Worm (Caenorhabditis elegans) whole organism, L1 larva: ENCODE measurements around the gene cest-9.2.

Source experiments
- C04F5.9 ChIP-seq: sonication (generic microtip); optimal IDR thresholded peaks from 2 replicates; lab custom pipeline; 2016; ENCODE audit warnings: missing genetic modification characterization, missing compliant biosample characterization
- C16A3.4 ChIP-seq: fragments of 150-350 bp; optimal IDR thresholded peaks from 2 replicates; lab custom pipeline; 2014; ENCODE audit warnings: missing biosample characterization, missing genetic modification characterization
- C34B4.2 ChIP-seq: sonication (generic microtip); optimal IDR thresholded peaks from 2 replicates; lab custom pipeline; 2017; ENCODE audit warnings: mild to moderate bottlenecking, missing genetic modification characterization, missing compliant biosample characterization
- ama-1 ChIP-seq: fragments of 150-350 bp; optimal IDR thresholded peaks from 2 replicates; lab custom pipeline; 2014
- ces-1 ChIP-seq: fragments of 150-350 bp; optimal IDR thresholded peaks from 2 replicates; lab custom pipeline; 2014; ENCODE audit warnings: missing biosample characterization, missing genetic modification reagents, missing genetic modification characterization
- dsc-1 ChIP-seq: sonication (generic microtip); optimal IDR thresholded peaks from 2 replicates; lab custom pipeline; 2016; ENCODE audit warnings: mild to moderate bottlenecking, missing genetic modification characterization, missing compliant biosample characterization
- egl-13 ChIP-seq: sonication (generic microtip); optimal IDR thresholded peaks from 2 replicates; lab custom pipeline; 2016; ENCODE audit warnings: missing genotype, missing genetic modification reagents, missing genetic modification characterization, missing compliant biosample characterization
- egl-27 ChIP-seq, 2 experiments: fragments of 150-350 bp in 1 of 2; sonication (generic microtip); optimal IDR thresholded peaks; 3 replicates each; lab custom pipeline; 2017 to 2018; ENCODE audit warnings: missing biosample characterization in 2 of 2, missing genetic modification characterization in 2 of 2, missing genetic modification reagents in 2 of 2
- fkh-10 ChIP-seq: sonication (generic microtip); optimal IDR thresholded peaks from 2 replicates; lab custom pipeline; 2017; ENCODE audit warnings: missing biosample characterization, missing genetic modification reagents, missing genetic modification characterization
- fkh-8 ChIP-seq: sonication (generic microtip); optimal IDR thresholded peaks from 2 replicates; lab custom pipeline; 2016; ENCODE audit warnings: mild to moderate bottlenecking, missing genetic modification characterization, missing compliant biosample characterization
- hlh-17 ChIP-seq: fragments of 200-800 bp; sonication (Bioruptor generic); optimal IDR thresholded peaks from 2 replicates; lab custom pipeline; 2018; ENCODE audit warnings: missing genetic modification characterization, mild to moderate bottlenecking, missing compliant biosample characterization, moderate library complexity, borderline replicate concordance
- hpl-2 ChIP-seq: fragments of 150-350 bp; optimal IDR thresholded peaks from 2 replicates; lab custom pipeline; 2014; ENCODE audit warnings: missing biosample characterization, missing genetic modification reagents, missing genetic modification characterization
- irx-1 ChIP-seq: sonication (generic microtip); optimal IDR thresholded peaks from 2 replicates; lab custom pipeline; 2016; ENCODE audit warnings: missing genetic modification characterization, missing compliant biosample characterization
- isw-1 ChIP-seq: fragments of 200-800 bp; sonication (Bioruptor generic); IDR thresholded peaks from 2 replicates; pipeline ENCODE4 v1.3.6; 2022; ENCODE audit warnings: missing genetic modification characterization, missing compliant biosample characterization
- lin-13 ChIP-seq: fragments of 150-350 bp; optimal IDR thresholded peaks from 2 replicates; lab custom pipeline; 2014; ENCODE audit warnings: missing biosample characterization, missing genetic modification reagents, missing genetic modification characterization
- lin-14 ChIP-seq: fragments of 200-800 bp; sonication (Bioruptor generic); optimal IDR thresholded peaks from 2 replicates; lab custom pipeline; 2018; ENCODE audit warnings: mild to moderate bottlenecking, missing genetic modification characterization, moderate library complexity, missing compliant biosample characterization
- lin-15B ChIP-seq: fragments of 150-350 bp; sonication (generic microtip); optimal IDR thresholded peaks from 3 replicates; lab custom pipeline; 2014; ENCODE audit warnings: missing biosample characterization, missing genetic modification characterization
- lin-35 ChIP-seq, 2 experiments: fragments of 150-350 bp; optimal IDR thresholded peaks; 2 replicates each; lab custom pipeline; 2014; ENCODE audit warnings: missing biosample characterization in 2 of 2, missing genetic modification characterization in 2 of 2, missing genetic modification reagents in 2 of 2
- lin-39 ChIP-seq: fragments of 150-350 bp; optimal IDR thresholded peaks from 2 replicates; lab custom pipeline; 2014; ENCODE audit warnings: missing biosample characterization, missing genetic modification reagents, missing genetic modification characterization
- lir-3 ChIP-seq: sonication (generic microtip); optimal IDR thresholded peaks from 2 replicates; lab custom pipeline; 2016; ENCODE audit warnings: mild to moderate bottlenecking, missing genetic modification characterization, moderate library complexity, missing compliant biosample characterization; ENCODE audit not compliant: poor library complexity
- lsy-2 ChIP-seq, 2 experiments: fragments of 150-350 bp; optimal IDR thresholded peaks; 2 replicates each; lab custom pipeline; 2014; ENCODE audit warnings: missing biosample characterization in 2 of 2, missing genetic modification characterization in 2 of 2
- mdl-1 ChIP-seq, 2 experiments: fragments of 150-350 bp; optimal IDR thresholded peaks; 2 replicates each; lab custom pipeline; 2014 to 2017; ENCODE audit warnings: missing biosample characterization in 2 of 2, missing genetic modification characterization in 2 of 2, inconsistent platforms in 1 of 2
- mef-2 ChIP-seq: fragments of 150-350 bp; optimal IDR thresholded peaks from 2 replicates; lab custom pipeline; 2014; ENCODE audit warnings: missing biosample characterization, missing genetic modification characterization
- nhr-11 ChIP-seq: fragments of 150-350 bp; optimal IDR thresholded peaks from 2 replicates; lab custom pipeline; 2014; ENCODE audit warnings: missing biosample characterization, missing genetic modification characterization
- nhr-12 ChIP-seq: sonication (generic microtip); optimal IDR thresholded peaks from 2 replicates; lab custom pipeline; 2017; ENCODE audit warnings: missing biosample characterization, missing genetic modification characterization
- nhr-47 ChIP-seq: sonication (generic microtip); optimal IDR thresholded peaks from 2 replicates; lab custom pipeline; 2016; ENCODE audit warnings: mild to moderate bottlenecking, missing genetic modification characterization, moderate library complexity, missing compliant biosample characterization
- nhr-71 ChIP-seq: sonication (generic microtip); optimal IDR thresholded peaks from 2 replicates; lab custom pipeline; 2016; ENCODE audit warnings: mild to moderate bottlenecking, missing genetic modification characterization, moderate library complexity, missing compliant biosample characterization
- nhr-90 ChIP-seq: sonication (generic microtip); optimal IDR thresholded peaks from 2 replicates; lab custom pipeline; 2016; ENCODE audit warnings: mild to moderate bottlenecking, missing genetic modification characterization, missing compliant biosample characterization; ENCODE audit not compliant: poor library complexity
- pqm-1 ChIP-seq: sonication (generic microtip); optimal IDR thresholded peaks from 3 replicates; lab custom pipeline; 2017; ENCODE audit warnings: missing biosample characterization, missing genetic modification characterization
- sox-4 ChIP-seq: sonication (generic microtip); optimal IDR thresholded peaks from 2 replicates; lab custom pipeline; 2016; ENCODE audit warnings: missing genetic modification characterization, missing compliant biosample characterization
- sup-37 ChIP-seq: fragments of 200-800 bp; sonication (Bioruptor generic); optimal IDR thresholded peaks from 2 replicates; lab custom pipeline; 2018; ENCODE audit warnings: mild to moderate bottlenecking, missing genetic modification characterization, missing compliant biosample characterization
- tlp-1 ChIP-seq: fragments of 150-350 bp; optimal IDR thresholded peaks from 2 replicates; lab custom pipeline; 2014; ENCODE audit warnings: missing biosample characterization, missing genetic modification characterization
- unc-130 ChIP-seq: fragments of 150-350 bp; optimal IDR thresholded peaks from 2 replicates; lab custom pipeline; 2017; ENCODE audit warnings: missing biosample characterization, missing genetic modification characterization, inconsistent platforms
- unc-62 ChIP-seq: fragments of 150-350 bp; optimal IDR thresholded peaks from 2 replicates; lab custom pipeline; 2014; ENCODE audit warnings: missing biosample characterization, missing genetic modification reagents, missing genetic modification characterization
- vab-15 ChIP-seq: sonication (generic microtip); optimal IDR thresholded peaks from 2 replicates; lab custom pipeline; 2017; ENCODE audit warnings: missing genotype, mild to moderate bottlenecking, missing genetic modification characterization, missing compliant biosample characterization
- xbp-1 ChIP-seq: sonication (generic microtip); optimal IDR thresholded peaks from 2 replicates; lab custom pipeline; 2016; ENCODE audit warnings: missing genetic modification characterization, missing compliant biosample characterization
- zag-1 ChIP-seq: fragments of 150-350 bp; optimal IDR thresholded peaks from 2 replicates; lab custom pipeline; 2014; ENCODE audit warnings: missing biosample characterization, missing genetic modification characterization
- ztf-11 ChIP-seq, 2 experiments: sonication (generic microtip); optimal IDR thresholded peaks; 2 replicates each; lab custom pipeline; 2016 to 2017; ENCODE audit warnings: missing genetic modification characterization in 2 of 2, missing biosample characterization in 1 of 2, missing compliant biosample characterization in 1 of 2

cest-9.2 gene

DNA sequence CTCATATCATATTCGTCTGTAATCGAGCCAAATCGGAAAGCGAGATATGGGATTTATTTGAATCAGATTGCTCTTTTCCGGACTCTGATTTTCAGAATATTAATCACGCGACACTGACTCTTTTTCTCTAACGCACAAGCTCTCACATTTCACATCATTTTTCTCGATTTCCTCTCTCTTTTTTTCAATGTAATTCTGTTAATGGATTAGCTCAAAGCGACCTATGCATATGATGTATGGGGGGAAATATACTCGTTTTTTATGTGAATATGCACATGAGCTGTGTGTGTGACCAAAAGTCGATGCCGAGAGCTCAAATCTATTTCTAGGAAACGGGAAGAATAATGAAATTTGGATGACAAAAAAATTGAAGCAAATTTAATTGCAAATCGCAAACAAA lies 21.3 kb upstream of the cest-9.2 start (continued):
- TF ChIP-seq xbp-1 (peak; percentile 0), sox-4 (tag; lab: Kevin White, UChicago) (peak; percentile 82), hpl-2 (GFP tag; lab: Kevin White, UChicago) (no peak), lir-3 (tag; lab: Kevin White, UChicago) (no peak), C34B4.2 (tag; lab: Kevin White, UChicago) (no peak), dsc-1 (tag; lab: Kevin White, UChicago) (peak; percentile 97), lin-14 (GFP tag; lab: Kevin White, UChicago) (peak; percentile 85), lin-39 (tag; lab: Kevin White, UChicago) (no peak), ces-1 (GFP tag; lab: Kevin White, UChicago) (no peak), lsy-2 (tag; optimal IDR thresholded peaks at IDR 0.05; lab: Kevin White, UChicago) (peak; percentile 36 to 55), fkh-8 (peak; percentile 97), nhr-71 (peak; percentile 86), lin-35 (GFP tag; optimal IDR thresholded peaks at IDR 0.05; lab: Kevin White, UChicago) (no peak), ztf-11 (tag; optimal IDR thresholded peaks at IDR 0.05; lab: Kevin White, UChicago) (peak in 1 of 2 experiments; percentile 34), nhr-11 (peak; percentile 84), unc-62 (GFP tag; lab: Kevin White, UChicago) (no peak), irx-1 (tag; lab: Kevin White, UChicago) (no peak), nhr-90 (tag; lab: Kevin White, UChicago) (no peak)

DNA sequence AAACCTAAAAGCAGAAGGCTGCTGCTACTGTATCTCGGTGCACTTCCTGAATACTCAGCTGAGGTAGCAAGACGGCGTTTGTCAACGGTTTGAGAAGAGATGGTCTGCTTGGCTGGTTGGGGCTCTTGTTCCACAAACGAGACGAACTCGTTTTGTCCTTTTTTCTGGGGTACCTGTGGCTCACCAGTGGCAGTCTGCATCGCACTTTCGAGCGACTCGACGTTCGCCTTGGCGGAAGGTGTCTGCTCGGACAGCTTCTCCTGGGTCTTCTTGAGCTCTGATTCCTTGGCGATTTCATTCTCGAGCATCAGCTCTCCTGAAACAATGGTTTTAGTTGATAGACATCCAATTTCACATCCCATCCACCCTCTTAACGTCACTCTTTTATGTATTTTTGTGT lies 20.5 kb upstream of the cest-9.2 start:
- no peak for TF ChIP-seq tlp-1
- TF ChIP-seq pqm-1 (tag; lab: Kevin White, UChicago), result no peak
- no peak for TF ChIP-seq ama-1
- no peak for TF ChIP-seq mef-2 (tag; lab: Kevin White, UChicago)
- TF ChIP-seq unc-130 (tag; lab: Kevin White, UChicago), result no peak
- TF ChIP-seq C16A3.4 (tag; lab: Kevin White, UChicago), result no peak
- no peak for TF ChIP-seq dsc-1 (tag; lab: Kevin White, UChicago)
- TF ChIP-seq fkh-10 (GFP tag; lab: Kevin White, UChicago), result no peak
- no peak for TF ChIP-seq mdl-1 (tag; optimal IDR thresholded peaks at IDR 0.05; lab: Kevin White, UChicago)
- TF ChIP-seq nhr-90 (tag; lab: Kevin White, UChicago), result no peak
- no peak for TF ChIP-seq nhr-47 (tag; lab: Kevin White, UChicago)
- TF ChIP-seq isw-1, result no peak
- TF ChIP-seq C34B4.2 (tag; lab: Kevin White, UChicago), result no peak
- TF ChIP-seq nhr-12 (tag; lab: Kevin White, UChicago), result no peak
- no peak for TF ChIP-seq sox-4 (tag; lab: Kevin White, UChicago)
- TF ChIP-seq C04F5.9 (tag; lab: Kevin White, UChicago), result no peak
- TF ChIP-seq zag-1 (tag; lab: Kevin White, UChicago), result no peak
- TF ChIP-seq vab-15, result no peak

DNA sequence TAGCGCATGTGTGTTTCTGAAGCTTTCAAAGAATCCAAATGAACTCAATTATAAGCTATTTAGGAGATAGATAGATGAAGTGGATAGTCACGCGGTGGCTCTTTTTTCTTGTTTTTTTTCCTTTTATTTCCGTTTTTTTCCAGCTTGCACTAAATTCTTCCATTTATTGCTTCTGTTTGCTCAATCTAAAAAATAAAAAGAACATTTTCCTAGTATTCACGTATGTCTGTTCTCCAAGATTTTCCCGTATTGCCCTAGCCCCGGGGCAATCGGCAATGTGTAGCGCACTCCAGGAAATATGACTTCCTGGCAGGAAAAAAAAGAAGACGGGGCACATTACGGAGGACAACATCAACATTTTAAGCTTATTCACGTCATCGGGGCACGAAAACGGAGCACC lies 20.1 kb upstream of the cest-9.2 start:
- TF ChIP-seq hlh-17 (no peak), lin-14 (GFP tag; lab: Kevin White, UChicago) (peak; percentile 73), sup-37 (GFP tag; lab: Kevin White, UChicago) (no peak), nhr-47 (tag; lab: Kevin White, UChicago) (peak; percentile 36), mef-2 (tag; lab: Kevin White, UChicago) (peak; percentile 52), lin-15B (tag; lab: Kevin White, UChicago) (no peak), nhr-71 (peak; percentile 32), lin-13 (GFP tag; lab: Kevin White, UChicago) (no peak), dsc-1 (tag; lab: Kevin White, UChicago) (peak; percentile 20), fkh-8 (peak; percentile 55), egl-13 (tag; lab: Kevin White, UChicago) (peak; percentile 39), egl-27 (tag; optimal IDR thresholded peaks at IDR 0.05; lab: Kevin White, UChicago) (no peak), C16A3.4 (tag; lab: Kevin White, UChicago) (no peak)
